Fruit fly (Drosophila melanogaster) whole organism, embryonic: ENCODE results near the gene CG18749.

ENCODE experiments used
- BtbVII ChIP-seq: fragments of 200-800 bp; sonication (Bioruptor generic); optimal IDR thresholded peaks from 3 replicates; lab custom pipeline; 2017; ENCODE audit warnings: missing biosample characterization, mild to moderate bottlenecking, missing genetic modification characterization
- CG10321 ChIP-seq: fragments of 200-800 bp; sonication (Bioruptor generic); IDR thresholded peaks from 2 replicates; pipeline ENCODE4 v1.3.6; 2022; ENCODE audit warnings: missing biosample characterization, missing genetic modification characterization
- CG10462 ChIP-seq: fragments of 200-800 bp; sonication (Bioruptor generic); optimal IDR thresholded peaks from 2 replicates; lab custom pipeline; 2016; ENCODE audit warnings: missing biosample characterization, missing genetic modification characterization
- CG11398 ChIP-seq: fragments of 200-800 bp; sonication (Bioruptor generic); optimal IDR thresholded peaks from 2 replicates; lab custom pipeline; 2016; ENCODE audit warnings: missing biosample characterization, missing genetic modification characterization
- CG11504 ChIP-seq: fragments of 200-800 bp; sonication (Bioruptor generic); optimal IDR thresholded peaks from 3 replicates; lab custom pipeline; 2019; ENCODE audit warnings: missing biosample characterization, mild to moderate bottlenecking, missing genetic modification characterization, moderate library complexity
- CG1233 ChIP-seq: fragments of 200-800 bp; sonication (Bioruptor generic); optimal IDR thresholded peaks from 4 replicates; lab custom pipeline; 2018; ENCODE audit warnings: missing biosample characterization, mild to moderate bottlenecking, missing genetic modification characterization
- CG14050 ChIP-seq: fragments of 200-800 bp; sonication (Bioruptor generic); IDR thresholded peaks from 3 replicates; pipeline ENCODE4 v1.3.6; 2022; ENCODE audit warnings: missing biosample characterization, missing genetic modification characterization
- CG14965 ChIP-seq: fragments of 200-800 bp; sonication (Bioruptor generic); optimal IDR thresholded peaks from 2 replicates; lab custom pipeline; 2016; ENCODE audit warnings: missing biosample characterization, missing genetic modification characterization, borderline replicate concordance
- CG16779 ChIP-seq: fragments of 200-800 bp; sonication (Bioruptor generic); IDR thresholded peaks from 2 replicates; pipeline ENCODE4 v1.3.6; 2022; ENCODE audit warnings: missing biosample characterization, missing genetic modification characterization
- CG31224 ChIP-seq: fragments of 200-800 bp; sonication (Bioruptor generic); IDR thresholded peaks from 2 replicates; pipeline ENCODE4 v1.3.6; 2022; ENCODE audit warnings: missing biosample characterization, missing genetic modification characterization
- CG3995 ChIP-seq: fragments of 200-800 bp; sonication (Bioruptor generic); optimal IDR thresholded peaks from 3 replicates; lab custom pipeline; 2016; ENCODE audit warnings: missing biosample characterization, missing genetic modification characterization
- CG4707 ChIP-seq: fragments of 200-800 bp; sonication (Bioruptor generic); optimal IDR thresholded peaks from 2 replicates; lab custom pipeline; 2018; ENCODE audit warnings: missing biosample characterization, mild to moderate bottlenecking, missing genetic modification characterization, moderate library complexity
- CG4820 ChIP-seq: fragments of 200-800 bp; sonication (Bioruptor generic); optimal IDR thresholded peaks from 3 replicates; lab custom pipeline; 2016; ENCODE audit warnings: missing biosample characterization, missing genetic modification characterization
- CG6254 ChIP-seq: fragments of 200-800 bp; sonication (Bioruptor generic); optimal IDR thresholded peaks from 3 replicates; lab custom pipeline; 2017; ENCODE audit warnings: mild to moderate bottlenecking, missing biosample characterization, missing genetic modification reagents, missing genetic modification characterization
- CG7357 ChIP-seq: fragments of 200-800 bp; sonication (Bioruptor generic); IDR thresholded peaks from 3 replicates; pipeline ENCODE4 v1.3.6; 2022; ENCODE audit warnings: missing biosample characterization, missing genetic modification characterization
- CG7556 ChIP-seq: fragments of 200-800 bp; sonication (Bioruptor generic); optimal IDR thresholded peaks from 2 replicates; lab custom pipeline; 2017; ENCODE audit warnings: missing biosample characterization, mild to moderate bottlenecking, missing genetic modification characterization
- CG8281 ChIP-seq: fragments of 200-800 bp; sonication (Bioruptor generic); optimal IDR thresholded peaks from 2 replicates; lab custom pipeline; 2018; ENCODE audit warnings: missing biosample characterization, mild to moderate bottlenecking, missing genetic modification characterization, moderate library complexity
- CG8388 ChIP-seq: fragments of 200-800 bp; sonication (Bioruptor generic); optimal IDR thresholded peaks from 2 replicates; lab custom pipeline; 2019; ENCODE audit warnings: missing biosample characterization, mild to moderate bottlenecking, missing genetic modification characterization, moderate library complexity
- Dll ChIP-seq: fragments of 200-800 bp; sonication (Bioruptor generic); IDR thresholded peaks from 4 replicates; pipeline ENCODE4 v1.3.6; 2022; ENCODE audit warnings: missing biosample characterization, missing genetic modification characterization; ENCODE audit not compliant: partially characterized antibody
- Doc3 ChIP-seq: fragments of 200-800 bp; sonication (Bioruptor generic); IDR thresholded peaks from 3 replicates; pipeline ENCODE4 v1.3.6; 2022; ENCODE audit warnings: missing biosample characterization, missing genetic modification characterization; ENCODE audit not compliant: partially characterized antibody
- Drgx ChIP-seq: fragments of 200-800 bp; sonication (Bioruptor generic); IDR thresholded peaks from 2 replicates; pipeline ENCODE4 v1.3.6; 2022; ENCODE audit warnings: missing biosample characterization, missing genetic modification characterization
- Fer3 ChIP-seq: fragments of 200-800 bp; sonication (Bioruptor generic); optimal IDR thresholded peaks from 2 replicates; lab custom pipeline; 2018; ENCODE audit warnings: missing biosample characterization, mild to moderate bottlenecking, missing genetic modification characterization, moderate library complexity
- Gsc ChIP-seq: fragments of 200-800 bp; sonication (Bioruptor generic); IDR thresholded peaks from 2 replicates; pipeline ENCODE4 v1.3.6; 2022; ENCODE audit warnings: missing biosample characterization, missing genetic modification characterization
- Hmx ChIP-seq: fragments of 200-800 bp; sonication (Bioruptor generic); optimal IDR thresholded peaks from 2 replicates; lab custom pipeline; 2016; ENCODE audit warnings: missing biosample characterization, missing genetic modification characterization
- Hr3 ChIP-seq: fragments of 200-800 bp; sonication (Bioruptor generic); optimal IDR thresholded peaks from 3 replicates; lab custom pipeline; 2016; ENCODE audit warnings: missing biosample characterization, missing genetic modification characterization
- Hsf ChIP-seq: fragments of 200-800 bp; sonication (Bioruptor generic); optimal IDR thresholded peaks from 3 replicates; lab custom pipeline; 2016; ENCODE audit warnings: missing biosample characterization, missing genetic modification characterization
- NC2α ChIP-seq: fragments of 200-800 bp; sonication (Bioruptor generic); optimal IDR thresholded peaks from 2 replicates; lab custom pipeline; 2016; ENCODE audit warnings: missing biosample characterization, missing genetic modification characterization
- NC2β ChIP-seq: fragments of 200-800 bp; sonication (Bioruptor generic); optimal IDR thresholded peaks from 2 replicates; lab custom pipeline; 2016; ENCODE audit warnings: missing biosample characterization, missing genetic modification characterization
- Pdp1 ChIP-seq, 2 experiments: fragments of 200-800 bp; sonication (Bioruptor generic); optimal IDR thresholded peaks; 3 replicates each; lab custom pipeline; 2016; ENCODE audit warnings: missing biosample characterization in 2 of 2, missing genetic modification characterization in 2 of 2, mild to moderate bottlenecking in 1 of 2, moderate library complexity in 1 of 2
- Poxn ChIP-seq: fragments of 200-800 bp; sonication (Bioruptor generic); IDR thresholded peaks from 2 replicates; pipeline ENCODE4 v1.3.6; 2022; ENCODE audit warnings: missing biosample characterization, missing genetic modification characterization
- Tbp ChIP-seq: fragments of >200 bp; optimal IDR thresholded peaks from 2 replicates; lab custom pipeline; 2018; ENCODE audit warnings: missing biosample characterization, missing genetic modification characterization
- ash1 ChIP-seq: fragments of 200-800 bp; sonication (Bioruptor generic); optimal IDR thresholded peaks from 2 replicates; lab custom pipeline; 2018; ENCODE audit warnings: missing biosample characterization, mild to moderate bottlenecking, missing genetic modification characterization
- ato ChIP-seq: fragments of 200-800 bp; sonication (Bioruptor generic); IDR thresholded peaks from 2 replicates; pipeline ENCODE4 v1.3.6; 2022; ENCODE audit warnings: missing biosample characterization, missing genetic modification characterization; ENCODE audit not compliant: partially characterized antibody
- br ChIP-seq: fragments of >200 bp; optimal IDR thresholded peaks from 2 replicates; lab custom pipeline; 2017
- chinmo ChIP-seq: fragments of 200-800 bp; sonication (Bioruptor generic); IDR thresholded peaks from 4 replicates; pipeline ENCODE4 v1.3.6; 2022; ENCODE audit warnings: missing biosample characterization, missing genetic modification characterization; ENCODE audit not compliant: partially characterized antibody
- cwo ChIP-seq: fragments of 200-800 bp; sonication (Bioruptor generic); optimal IDR thresholded peaks from 3 replicates; lab custom pipeline; 2017; ENCODE audit warnings: missing biosample characterization, missing genetic modification characterization, mild to moderate bottlenecking, moderate library complexity, missing genetic modification reagents
- dysf ChIP-seq: fragments of 200-800 bp; sonication (Bioruptor generic); IDR thresholded peaks from 3 replicates; pipeline ENCODE4 v1.3.6; 2022; ENCODE audit warnings: missing biosample characterization, missing genetic modification characterization
- eve ChIP-seq, 2 experiments: fragments of >200 bp; optimal IDR thresholded peaks; 2 replicates each; lab custom pipeline; 2017; ENCODE audit warnings: missing biosample characterization in 2 of 2, missing genetic modification characterization in 2 of 2
- fd96Cb ChIP-seq: fragments of 200-800 bp; sonication (Bioruptor generic); optimal IDR thresholded peaks from 2 replicates; lab custom pipeline; 2018; ENCODE audit warnings: missing biosample characterization, mild to moderate bottlenecking, missing genetic modification characterization, moderate library complexity
- gce ChIP-seq: fragments of 200-800 bp; sonication (Bioruptor generic); IDR thresholded peaks from 3 replicates; pipeline ENCODE4 v1.3.6; 2022; ENCODE audit warnings: missing biosample characterization, missing genetic modification characterization
- gfzf ChIP-seq: fragments of 200-800 bp; sonication (Bioruptor generic); optimal IDR thresholded peaks from 2 replicates; lab custom pipeline; 2016; ENCODE audit warnings: missing biosample characterization, mild to moderate bottlenecking, missing genetic modification characterization, moderate library complexity
- ham ChIP-seq: fragments of 200-800 bp; sonication (Bioruptor generic); IDR thresholded peaks from 2 replicates; pipeline ENCODE4 v1.3.6; 2022; ENCODE audit warnings: missing biosample characterization, missing genetic modification characterization
- lbe ChIP-seq: fragments of 200-800 bp; sonication (Bioruptor generic); optimal IDR thresholded peaks from 2 replicates; lab custom pipeline; 2016; ENCODE audit warnings: missing biosample characterization, mild to moderate bottlenecking, missing genetic modification characterization
- lov ChIP-seq, 2 experiments: fragments of 200-800 bp in 1 of 2; fragments of >200 bp in 1 of 2; sonication (Bioruptor generic) in 1 of 2; IDR thresholded peaks in 1 of 2; optimal IDR thresholded peaks in 1 of 2; 2 replicates in 1 of 2; 3 replicates in 1 of 2; pipeline versions ENCODE4 v1.3.6 to Lab custom; 2017 to 2022; ENCODE audit warnings: missing biosample characterization in 1 of 2, missing genetic modification characterization in 1 of 2
- nerfin-1 ChIP-seq: fragments of 200-800 bp; sonication (Bioruptor generic); optimal IDR thresholded peaks from 3 replicates; lab custom pipeline; 2019; ENCODE audit warnings: missing biosample characterization, mild to moderate bottlenecking, missing genetic modification characterization, moderate library complexity
- pfk ChIP-seq: fragments of 200-800 bp; sonication (Bioruptor generic); optimal IDR thresholded peaks from 2 replicates; lab custom pipeline; 2018; ENCODE audit warnings: missing biosample characterization, mild to moderate bottlenecking, missing genetic modification characterization, moderate library complexity
- pum ChIP-seq: fragments of 200-800 bp; sonication (Bioruptor generic); optimal IDR thresholded peaks from 2 replicates; lab custom pipeline; 2016; ENCODE audit warnings: missing biosample characterization, missing genetic modification characterization
- row ChIP-seq: fragments of 200-800 bp; sonication (Bioruptor generic); IDR thresholded peaks from 3 replicates; pipeline ENCODE4 v1.3.6; 2022; ENCODE audit warnings: missing biosample characterization, missing genetic modification characterization
- ttk ChIP-seq: fragments of 200-800 bp; sonication (Bioruptor generic); IDR thresholded peaks from 2 replicates; pipeline ENCODE4 v2.1.2; 2022; ENCODE audit warnings: missing biosample characterization, missing genetic modification characterization
- wek ChIP-seq: fragments of 200-800 bp; sonication (Bioruptor generic); optimal IDR thresholded peaks from 3 replicates; lab custom pipeline; 2018; ENCODE audit warnings: missing biosample characterization, mild to moderate bottlenecking, missing genetic modification characterization, moderate library complexity

The CG18749 gene

DNA sequence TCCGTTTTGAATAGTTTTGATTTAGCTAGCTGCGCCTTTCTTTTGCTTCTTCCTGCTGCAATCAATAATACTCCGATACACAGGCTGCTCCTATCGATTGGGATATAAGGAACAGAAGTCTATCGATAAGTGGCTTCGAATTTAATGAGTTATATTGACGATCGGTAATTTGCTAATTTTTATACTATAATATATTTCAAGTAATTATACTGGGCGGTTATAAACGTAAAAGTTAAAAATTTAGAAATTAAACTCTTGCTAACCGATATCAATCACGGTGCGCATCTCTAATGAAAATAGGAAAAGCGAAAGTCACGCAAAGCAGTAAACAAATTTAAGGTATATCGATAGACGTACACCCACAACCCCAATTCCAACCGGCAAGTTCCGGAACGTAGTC lies at the start of gene CG18749, which contains the start of the genes CG9636 and CG33722 (continued):
- no peak for TF ChIP-seq CG16779 (GFP tag; lab: Robert Waterston, UW)
- no peak for TF ChIP-seq NC2β
- no peak for TF ChIP-seq eve (GFP tag; optimal IDR thresholded peaks at IDR 0.05; lab: Kevin White, UChicago)
- peak; percentile 68 for TF ChIP-seq CG7556 (GFP tag; lab: Kevin White, UChicago)
- TF ChIP-seq CG4820 (GFP tag; lab: Kevin White, UChicago): peak; percentile 47
- no peak for TF ChIP-seq Drgx (GFP tag; lab: Robert Waterston, UW)
- TF ChIP-seq CG7357 (GFP tag; lab: Robert Waterston, UW): peak; percentile 38; the same call in 1 of the 3 replicates
- TF ChIP-seq gce: 0 out of 3 replicates have a peak, but pooled peaks have one; percentile 36
- TF ChIP-seq wek (GFP tag; lab: Kevin White, UChicago): no peak
- TF ChIP-seq ttk (GFP tag; lab: Robert Waterston, UW): peak; percentile 63; the same call in 1 of the 2 replicates
- no peak for TF ChIP-seq ash1
- peak; percentile 91; the same call in 3 of the 4 replicates for TF ChIP-seq chinmo
- no peak for TF ChIP-seq ham (GFP tag; lab: Robert Waterston, UW)
- TF ChIP-seq fd96Cb (tag; lab: Kevin White, UChicago): peak; percentile 37
- TF ChIP-seq CG14050 (GFP tag; lab: Robert Waterston, UW): no peak; the same call in 2 of the 3 replicates
- peak; percentile 4 for TF ChIP-seq BtbVII (GFP tag; lab: Kevin White, UChicago)
- TF ChIP-seq row (GFP tag; lab: Robert Waterston, UW): peak; percentile 90
- TF ChIP-seq pum (GFP tag; lab: Kevin White, UChicago): no peak
- peak; percentile 87 for TF ChIP-seq CG3995 (GFP tag; lab: Kevin White, UChicago)
- peak; percentile 44 for TF ChIP-seq CG1233 (GFP tag; lab: Kevin White, UChicago)
- no peak for TF ChIP-seq br (lab: Kevin White, UChicago)
- peak; percentile 22 to 24 for TF ChIP-seq Pdp1 (GFP tag; optimal IDR thresholded peaks at IDR 0.05; lab: Kevin White, UChicago)
- no peak for TF ChIP-seq CG10462 (GFP tag; lab: Kevin White, UChicago)
- no peak for TF ChIP-seq NC2α
- peak; percentile 52 for TF ChIP-seq CG6254 (GFP tag; lab: Kevin White, UChicago)
- no peak for TF ChIP-seq CG31224 (GFP tag; lab: Robert Waterston, UW)
- peak; percentile 98 for TF ChIP-seq Doc3 (GFP tag; lab: Robert Waterston, UW)
- TF ChIP-seq lbe (GFP tag; lab: Kevin White, UChicago): peak; percentile 87
- TF ChIP-seq CG14965 (GFP tag; lab: Kevin White, UChicago): no peak
- TF ChIP-seq pfk (GFP tag; lab: Kevin White, UChicago): no peak
- TF ChIP-seq ato (GFP tag; lab: Robert Waterston, UW): peak; percentile 98
- no peak for TF ChIP-seq CG4707
- peak; percentile 75 for TF ChIP-seq CG11504 (tag; lab: Kevin White, UChicago)
- peak; percentile 99 for TF ChIP-seq Dll (GFP tag; lab: Robert Waterston, UW)
- TF ChIP-seq Poxn: no peak
- peak; percentile 56 for TF ChIP-seq Fer3 (tag; lab: Kevin White, UChicago)
- TF ChIP-seq lov (optimal IDR thresholded peaks at IDR 0.05; lab: Kevin White, UChicago): no peak
- TF ChIP-seq lov (GFP tag; IDR thresholded peaks at IDR 0.05; lab: Robert Waterston, UW): no peak
- TF ChIP-seq Gsc (GFP tag; lab: Robert Waterston, UW): no peak
- peak; percentile 72 for TF ChIP-seq nerfin-1 (tag; lab: Kevin White, UChicago)
- TF ChIP-seq CG8281: peak; percentile 55
- TF ChIP-seq gfzf: no peak
- no peak for TF ChIP-seq CG11398 (GFP tag; lab: Kevin White, UChicago)
- TF ChIP-seq Hmx (GFP tag; lab: Kevin White, UChicago): no peak
- no peak for TF ChIP-seq CG10321 (GFP tag; lab: Robert Waterston, UW)
- peak; percentile 72 for TF ChIP-seq CG8388 (GFP tag; lab: Kevin White, UChicago)
- TF ChIP-seq Hsf: peak; percentile 66
- TF ChIP-seq dysf (GFP tag; lab: Robert Waterston, UW): peak; percentile 53; the same call in 2 of the 3 replicates
- peak; percentile 64 for TF ChIP-seq Hr3 (GFP tag; lab: Kevin White, UChicago)
- TF ChIP-seq cwo (GFP tag; lab: Kevin White, UChicago): no peak
- TF ChIP-seq Tbp: no peak
